Worm (Caenorhabditis elegans) whole organism, mixed stage, embryonic: Measurements from ENCODE around the gene F35G12.5.

Experiments
- M03D4.4 ChIP-seq: sonication (generic microtip); optimal IDR thresholded peaks from 2 replicates; lab custom pipeline; 2017; ENCODE audit warnings: mild to moderate bottlenecking, missing genetic modification characterization, missing compliant biosample characterization
- bed-3 ChIP-seq: fragments of 200-800 bp; sonication (Bioruptor generic); optimal IDR thresholded peaks from 3 replicates; lab custom pipeline; 2018; ENCODE audit warnings: mild to moderate bottlenecking, missing genetic modification characterization, moderate library complexity, missing compliant biosample characterization
- blmp-1 ChIP-seq: fragments of 150-350 bp; optimal IDR thresholded peaks from 2 replicates; lab custom pipeline; 2014; ENCODE audit warnings: missing biosample characterization, missing genetic modification characterization
- ceh-43 ChIP-seq: fragments of 200-800 bp; sonication (Bioruptor generic); optimal IDR thresholded peaks from 2 replicates; lab custom pipeline; 2018; ENCODE audit warnings: mild to moderate bottlenecking, missing genetic modification characterization, moderate library complexity, missing compliant biosample characterization
- ces-1 ChIP-seq: fragments of 150-350 bp; optimal IDR thresholded peaks from 2 replicates; lab custom pipeline; 2014; ENCODE audit warnings: missing biosample characterization, missing genetic modification reagents, missing genetic modification characterization
- drap-1 ChIP-seq: fragments of 200-800 bp; sonication (Bioruptor generic); optimal IDR thresholded peaks from 3 replicates; lab custom pipeline; 2018; ENCODE audit warnings: mild to moderate bottlenecking, missing genetic modification characterization, missing compliant biosample characterization
- elt-1 ChIP-seq: sonication (generic microtip); optimal IDR thresholded peaks from 2 replicates; lab custom pipeline; 2017; ENCODE audit warnings: missing genetic modification characterization, mild to moderate bottlenecking, missing compliant biosample characterization, antibody characterized with exemption, moderate library complexity, borderline replicate concordance; ENCODE audit not compliant: insufficient read depth
- flh-1 ChIP-seq: fragments of 200-800 bp; sonication (Bioruptor generic); optimal IDR thresholded peaks from 2 replicates; lab custom pipeline; 2018; ENCODE audit warnings: mild to moderate bottlenecking, missing genetic modification characterization, moderate library complexity, missing compliant biosample characterization
- ham-2 ChIP-seq: fragments of 200-800 bp; sonication (Bioruptor generic); optimal IDR thresholded peaks from 2 replicates; lab custom pipeline; 2018; ENCODE audit warnings: mild to moderate bottlenecking, missing genetic modification characterization, missing compliant biosample characterization
- lin-13 ChIP-seq: fragments of 150-350 bp; optimal IDR thresholded peaks from 2 replicates; lab custom pipeline; 2014; ENCODE audit warnings: missing biosample characterization, missing genetic modification characterization
- lsy-2 ChIP-seq: fragments of 150-350 bp; optimal IDR thresholded peaks from 2 replicates; lab custom pipeline; 2014; ENCODE audit warnings: missing biosample characterization, missing genetic modification characterization
- mab-5 ChIP-seq: fragments of 150-350 bp; optimal IDR thresholded peaks from 2 replicates; lab custom pipeline; 2014; ENCODE audit warnings: missing biosample characterization, missing genetic modification characterization
- mep-1 ChIP-seq: fragments of 150-350 bp; optimal IDR thresholded peaks from 2 replicates; lab custom pipeline; 2017; ENCODE audit warnings: missing biosample characterization, missing genetic modification reagents, missing genetic modification characterization, inconsistent platforms
- nhr-12 ChIP-seq: fragments of 150-350 bp; optimal IDR thresholded peaks from 2 replicates; lab custom pipeline; 2014; ENCODE audit warnings: missing biosample characterization, missing genetic modification characterization
- nhr-28 ChIP-seq: fragments of 150-350 bp; optimal IDR thresholded peaks from 2 replicates; lab custom pipeline; 2014; ENCODE audit warnings: missing biosample characterization, missing genetic modification characterization
- nhr-76 ChIP-seq: sonication (generic microtip); optimal IDR thresholded peaks from 2 replicates; lab custom pipeline; 2017; ENCODE audit warnings: missing biosample characterization, missing genetic modification characterization
- pha-4 ChIP-seq: fragments of 150-350 bp; optimal IDR thresholded peaks from 2 replicates; lab custom pipeline; 2018; ENCODE audit warnings: missing biosample characterization, missing genetic modification reagents, missing genetic modification characterization
- snpc-4 ChIP-seq: fragments of 150-350 bp; optimal IDR thresholded peaks from 2 replicates; lab custom pipeline; 2014; ENCODE audit warnings: missing biosample characterization, missing genetic modification characterization
- sptf-1 ChIP-seq: sonication (generic microtip); optimal IDR thresholded peaks from 2 replicates; lab custom pipeline; 2017; ENCODE audit warnings: mild to moderate bottlenecking, missing genetic modification characterization, moderate library complexity, missing compliant biosample characterization
- tbx-8 ChIP-seq: fragments of 200-800 bp; sonication (Bioruptor generic); optimal IDR thresholded peaks from 2 replicates; lab custom pipeline; 2018; ENCODE audit warnings: mild to moderate bottlenecking, missing genetic modification characterization, moderate library complexity, missing compliant biosample characterization
- unc-120 ChIP-seq: sonication (generic microtip); optimal IDR thresholded peaks from 2 replicates; lab custom pipeline; 2017; ENCODE audit warnings: missing genetic modification characterization, missing compliant biosample characterization; ENCODE audit not compliant: poor library complexity, severe bottlenecking
- ztf-11 ChIP-seq: fragments of 150-350 bp; optimal IDR thresholded peaks from 2 replicates; lab custom pipeline; 2014; ENCODE audit warnings: missing biosample characterization, missing genetic modification characterization

Gene F35G12.5

ce11 chrIII:4568455-4568854 lies 15.5 kb upstream of the F35G12.5 start, which contains the start of gene idhg-1 (continued):
- peak; percentile 87 for TF ChIP-seq bed-3 (GFP tag; lab: Kevin White, UChicago)
- peak; percentile 96 for TF ChIP-seq nhr-76 (tag; lab: Kevin White, UChicago)
- peak; percentile 95 for TF ChIP-seq elt-1 (tag; lab: Kevin White, UChicago)
- peak; percentile 98 for TF ChIP-seq unc-120 (tag; lab: Kevin White, UChicago)
- TF ChIP-seq lsy-2 (tag; lab: Kevin White, UChicago): peak; percentile 79
- TF ChIP-seq mab-5 (tag; lab: Kevin White, UChicago): peak; percentile 91

- TF ChIP-seq nhr-12 (tag; lab: Kevin White, UChicago): no peak
- TF ChIP-seq blmp-1 (tag; lab: Kevin White, UChicago): no peak
- TF ChIP-seq drap-1: no peak
- peak; percentile 32 for TF ChIP-seq ces-1
- peak; percentile 34 for TF ChIP-seq unc-120 (tag; lab: Kevin White, UChicago)
- TF ChIP-seq lin-13 (tag; lab: Kevin White, UChicago): peak; percentile 33
- peak; percentile 39 for TF ChIP-seq mep-1 (tag; lab: Kevin White, UChicago)
- no peak for TF ChIP-seq bed-3 (GFP tag; lab: Kevin White, UChicago)
- no peak for TF ChIP-seq snpc-4
- peak; percentile 74 for TF ChIP-seq lsy-2 (tag; lab: Kevin White, UChicago)
- no peak for TF ChIP-seq ztf-11
Observed at ce11 chrIII:4578385-4578903, 5.5 kb upstream of the F35G12.5 start, which contains the start of the genes sel-5 and wdr-48. Gene sel-5 (minus strand): TSS chrIII:4578437. Gene wdr-48 (plus strand): TSS chrIII:4578853.

- TF ChIP-seq mab-5 (tag; lab: Kevin White, UChicago) (no peak), mep-1 (tag; lab: Kevin White, UChicago) (no peak), nhr-28 (no peak), flh-1 (GFP tag; lab: Kevin White, UChicago) (no peak)
- TF ChIP-seq, all 35 proteins: peak for 0
Observed at ce11 chrIII:4581495-4581894, 2.4 kb upstream of the F35G12.5 start, which contains the start of gene F35G12.12. Gene F35G12.12 (plus strand): TSS chrIII:4581795.

- TF ChIP-seq lin-13 (tag; lab: Kevin White, UChicago): peak; percentile 19
- TF ChIP-seq ces-1: peak; percentile 91
- TF ChIP-seq M03D4.4 (tag; lab: Kevin White, UChicago): no peak
- no peak for TF ChIP-seq sptf-1 (tag; lab: Kevin White, UChicago)
- TF ChIP-seq bed-3 (GFP tag; lab: Kevin White, UChicago): no peak
- no peak for TF ChIP-seq ztf-11
- TF ChIP-seq ham-2: peak; percentile 28
- peak; percentile 92 for TF ChIP-seq lsy-2 (tag; lab: Kevin White, UChicago)
- TF ChIP-seq ceh-43 (GFP tag; lab: Kevin White, UChicago): peak; percentile 40
- TF ChIP-seq elt-1 (tag; lab: Kevin White, UChicago): no peak
- TF ChIP-seq pha-4: peak; percentile 48
Observed at ce11 chrIII:4587177-4587576, 3.3 kb downstream of the F35G12.5 start, which contains the start of the genes F35G12.7 and smc-4. Gene F35G12.7 (minus strand): TSS chrIII:4587330. Gene smc-4 (plus strand): TSS chrIII:4587501.

- TF ChIP-seq tbx-8 (GFP tag; lab: Kevin White, UChicago) (no peak), bed-3 (GFP tag; lab: Kevin White, UChicago) (no peak), mep-1 (tag; lab: Kevin White, UChicago) (no peak), lsy-2 (tag; lab: Kevin White, UChicago) (no peak), sptf-1 (tag; lab: Kevin White, UChicago) (no peak), drap-1 (no peak), ceh-43 (GFP tag; lab: Kevin White, UChicago) (no peak), nhr-12 (tag; lab: Kevin White, UChicago) (no peak)
- TF ChIP-seq, all 35 proteins: peak for 0
Observed at ce11 chrIII:4593098-4593697, 9.3 kb downstream of the F35G12.5 start, which contains the start of gene erh-2. Gene erh-2 (plus strand): TSS chrIII:4593231.

ce11 chrIII:4594324-4594723 lies 10.4 kb downstream of the F35G12.5 start, which contains the start of gene apc-11:
Gene apc-11 (minus strand): TSS chrIII:4594424.
- TF ChIP-seq mep-1 (tag; lab: Kevin White, UChicago): no peak
- no peak for TF ChIP-seq ztf-11
- no peak for TF ChIP-seq nhr-12 (tag; lab: Kevin White, UChicago)
- no peak for TF ChIP-seq flh-1 (GFP tag; lab: Kevin White, UChicago)
- no peak for TF ChIP-seq bed-3 (GFP tag; lab: Kevin White, UChicago)
- TF ChIP-seq mab-5 (tag; lab: Kevin White, UChicago): no peak
- no peak for TF ChIP-seq unc-120 (tag; lab: Kevin White, UChicago)
